Fruit fly (Drosophila melanogaster) whole organism, embryonic: ENCODE results near the gene nanos.

Experiments used
- CG11504 ChIP-seq: fragments of 200-800 bp; sonication (Bioruptor generic); optimal IDR thresholded peaks from 3 replicates; lab custom pipeline; 2019; ENCODE audit warnings: missing biosample characterization, mild to moderate bottlenecking, missing genetic modification characterization, moderate library complexity
- CG12299 ChIP-seq: fragments of 200-800 bp; sonication (Bioruptor generic); optimal IDR thresholded peaks from 2 replicates; lab custom pipeline; 2018; ENCODE audit warnings: missing biosample characterization, mild to moderate bottlenecking, missing genetic modification characterization
- CG12769 ChIP-seq: fragments of 200-800 bp; sonication (Bioruptor generic); optimal IDR thresholded peaks from 2 replicates; lab custom pipeline; 2019; ENCODE audit warnings: missing biosample characterization, mild to moderate bottlenecking, missing genetic modification characterization, moderate library complexity
- CG14860 ChIP-seq: fragments of 200-800 bp; sonication (Bioruptor generic); IDR thresholded peaks from 3 replicates; pipeline ENCODE4 v1.3.6; 2022; ENCODE audit warnings: missing biosample characterization, missing genetic modification characterization; ENCODE audit not compliant: partially characterized antibody
- CG15011 ChIP-seq: fragments of 200-800 bp; sonication (Bioruptor generic); optimal IDR thresholded peaks from 3 replicates; lab custom pipeline; 2018; ENCODE audit warnings: missing biosample characterization, mild to moderate bottlenecking, missing genetic modification characterization
- CG1832 ChIP-seq: fragments of 200-800 bp; sonication (Bioruptor generic); optimal IDR thresholded peaks from 2 replicates; lab custom pipeline; 2017; ENCODE audit warnings: missing biosample characterization, mild to moderate bottlenecking, missing genetic modification characterization, inconsistent platforms
- CG2116 ChIP-seq: fragments of 200-800 bp; sonication (Bioruptor generic); optimal IDR thresholded peaks from 3 replicates; lab custom pipeline; 2018; ENCODE audit warnings: missing biosample characterization, mild to moderate bottlenecking, missing genetic modification characterization
- CG31388 ChIP-seq: fragments of 200-800 bp; sonication (Bioruptor generic); optimal IDR thresholded peaks from 2 replicates; lab custom pipeline; 2016; ENCODE audit warnings: missing biosample characterization, missing genetic modification characterization
- CG3281 ChIP-seq: fragments of 200-800 bp; sonication (Bioruptor generic); optimal IDR thresholded peaks from 3 replicates; lab custom pipeline; 2017; ENCODE audit warnings: missing biosample characterization, mild to moderate bottlenecking, missing genetic modification characterization
- CG34376 ChIP-seq: fragments of 200-800 bp; sonication (Bioruptor generic); optimal IDR thresholded peaks from 2 replicates; lab custom pipeline; 2018; ENCODE audit warnings: missing biosample characterization, mild to moderate bottlenecking, missing genetic modification characterization
- CG5245 ChIP-seq: fragments of 200-800 bp; sonication (Bioruptor generic); optimal IDR thresholded peaks from 3 replicates; lab custom pipeline; 2016; ENCODE audit warnings: missing biosample characterization, missing genetic modification characterization
- CG6175 ChIP-seq: fragments of 200-800 bp; sonication (Bioruptor generic); IDR thresholded peaks from 3 replicates; pipeline ENCODE4 v1.3.6; 2022; ENCODE audit warnings: missing biosample characterization, missing genetic modification characterization
- CG7357 ChIP-seq: fragments of 200-800 bp; sonication (Bioruptor generic); IDR thresholded peaks from 3 replicates; pipeline ENCODE4 v1.3.6; 2022; ENCODE audit warnings: missing biosample characterization, missing genetic modification characterization
- CG8359 ChIP-seq: fragments of 200-800 bp; sonication (Bioruptor generic); optimal IDR thresholded peaks from 2 replicates; lab custom pipeline; 2017; ENCODE audit warnings: missing biosample characterization, mild to moderate bottlenecking, missing genetic modification characterization, borderline replicate concordance
- CG8478 ChIP-seq: fragments of >200 bp; optimal IDR thresholded peaks from 2 replicates; lab custom pipeline; 2018
- CG9609 ChIP-seq: fragments of 200-800 bp; sonication (Bioruptor generic); optimal IDR thresholded peaks from 3 replicates; lab custom pipeline; 2016; ENCODE audit warnings: missing biosample characterization, missing genetic modification characterization
- CG9932 ChIP-seq: fragments of 200-800 bp; sonication (Bioruptor generic); IDR thresholded peaks from 2 replicates; pipeline ENCODE4 v1.3.6; 2022; ENCODE audit warnings: missing biosample characterization, missing genetic modification characterization
- CrebB ChIP-seq: fragments of 200-800 bp; sonication (Bioruptor generic); optimal IDR thresholded peaks from 3 replicates; lab custom pipeline; 2018; ENCODE audit warnings: missing biosample characterization, mild to moderate bottlenecking, missing genetic modification characterization
- D ChIP-seq, 2 experiments: fragments of 200-800 bp in 1 of 2; fragments of >200 bp in 1 of 2; sonication (Bioruptor generic) in 1 of 2; optimal IDR thresholded peaks; 2 replicates in 1 of 2; 3 replicates in 1 of 2; lab custom pipeline; 2017; ENCODE audit warnings: mild to moderate bottlenecking in 1 of 2, missing biosample characterization in 1 of 2, missing genetic modification characterization in 1 of 2, missing genetic modification reagents in 1 of 2
- Dip2 ChIP-seq: fragments of 200-800 bp; sonication (Bioruptor generic); IDR thresholded peaks from 2 replicates; pipeline ENCODE4 v1.3.6; 2022; ENCODE audit warnings: missing biosample characterization, missing genetic modification characterization
- Dref ChIP-seq: fragments of 200-800 bp; sonication (Bioruptor generic); IDR thresholded peaks from 2 replicates; pipeline ENCODE4 v1.3.6; 2022; ENCODE audit warnings: missing biosample characterization, missing genetic modification characterization
- Fer2 ChIP-seq: fragments of 200-800 bp; sonication (Bioruptor generic); optimal IDR thresholded peaks from 2 replicates; lab custom pipeline; 2018; ENCODE audit warnings: missing biosample characterization, mild to moderate bottlenecking, missing genetic modification characterization, moderate library complexity
- Hey ChIP-seq: fragments of 200-800 bp; sonication (Bioruptor generic); optimal IDR thresholded peaks from 3 replicates; lab custom pipeline; 2018; ENCODE audit warnings: missing biosample characterization, mild to moderate bottlenecking, missing genetic modification characterization
- HmgZ ChIP-seq: fragments of 200-800 bp; sonication (Bioruptor generic); optimal IDR thresholded peaks from 2 replicates; lab custom pipeline; 2018; ENCODE audit warnings: missing biosample characterization, mild to moderate bottlenecking, missing genetic modification characterization
- Hr39 ChIP-seq: fragments of >200 bp; optimal IDR thresholded peaks from 2 replicates; lab custom pipeline; 2017
- NC2β ChIP-seq: fragments of 200-800 bp; sonication (Bioruptor generic); optimal IDR thresholded peaks from 2 replicates; lab custom pipeline; 2016; ENCODE audit warnings: missing biosample characterization, missing genetic modification characterization
- NfI ChIP-seq: fragments of 200-800 bp; sonication (Bioruptor generic); optimal IDR thresholded peaks from 3 replicates; lab custom pipeline; 2018; ENCODE audit warnings: missing biosample characterization, mild to moderate bottlenecking, missing genetic modification characterization, moderate library complexity
- PHDP ChIP-seq: fragments of 200-800 bp; sonication (Bioruptor generic); optimal IDR thresholded peaks from 3 replicates; lab custom pipeline; 2018; ENCODE audit warnings: missing biosample characterization, mild to moderate bottlenecking, missing genetic modification characterization, moderate library complexity
- Rx ChIP-seq: fragments of 200-800 bp; sonication (Bioruptor generic); IDR thresholded peaks from 2 replicates; pipeline ENCODE4 v1.3.6; 2022; ENCODE audit warnings: missing biosample characterization, missing genetic modification characterization
- Sin3A ChIP-seq: fragments of >200 bp; optimal IDR thresholded peaks from 2 replicates; lab custom pipeline; 2018
- Sox100B ChIP-seq: fragments of 200-800 bp; sonication (Bioruptor generic); optimal IDR thresholded peaks from 3 replicates; lab custom pipeline; 2018; ENCODE audit warnings: missing biosample characterization, mild to moderate bottlenecking, missing genetic modification characterization
- Vsx1 ChIP-seq: fragments of 200-800 bp; sonication (Bioruptor generic); optimal IDR thresholded peaks from 2 replicates; lab custom pipeline; 2017; ENCODE audit warnings: missing biosample characterization, mild to moderate bottlenecking, missing genetic modification characterization, missing genetic modification reagents
- ara ChIP-seq: fragments of 200-800 bp; sonication (Bioruptor generic); IDR thresholded peaks from 2 replicates; pipeline ENCODE4 v1.3.6; 2022; ENCODE audit warnings: missing biosample characterization, missing genetic modification characterization
- cato ChIP-seq: fragments of 200-800 bp; sonication (Bioruptor generic); optimal IDR thresholded peaks from 2 replicates; lab custom pipeline; 2016; ENCODE audit warnings: missing biosample characterization, missing genetic modification characterization, borderline replicate concordance
- dan ChIP-seq: fragments of 200-800 bp; sonication (Bioruptor generic); IDR thresholded peaks from 2 replicates; pipeline ENCODE4 v1.3.6; 2022; ENCODE audit warnings: missing biosample characterization, missing genetic modification characterization
- dati ChIP-seq: fragments of 200-800 bp; sonication (Bioruptor generic); IDR thresholded peaks from 2 replicates; pipeline ENCODE4 v1.3.6; 2022; ENCODE audit warnings: missing biosample characterization, missing genetic modification characterization
- fd102C ChIP-seq: fragments of 200-800 bp; sonication (Bioruptor generic); optimal IDR thresholded peaks from 2 replicates; lab custom pipeline; 2018; ENCODE audit warnings: missing biosample characterization, mild to moderate bottlenecking, missing genetic modification characterization, moderate library complexity
- ftz-f1 ChIP-seq: fragments of 200-800 bp; sonication (Bioruptor generic); optimal IDR thresholded peaks from 2 replicates; lab custom pipeline; 2016; ENCODE audit warnings: missing biosample characterization, missing genetic modification characterization
- gcm ChIP-seq: fragments of 200-800 bp; sonication (Bioruptor generic); optimal IDR thresholded peaks from 2 replicates; lab custom pipeline; 2019; ENCODE audit warnings: missing biosample characterization, mild to moderate bottlenecking, missing genetic modification characterization, moderate library complexity
- gfzf ChIP-seq: fragments of 200-800 bp; sonication (Bioruptor generic); optimal IDR thresholded peaks from 2 replicates; lab custom pipeline; 2016; ENCODE audit warnings: missing biosample characterization, mild to moderate bottlenecking, missing genetic modification characterization, moderate library complexity
- gsb-n ChIP-seq: fragments of 200-800 bp; sonication (Bioruptor generic); optimal IDR thresholded peaks from 3 replicates; lab custom pipeline; 2018; ENCODE audit warnings: missing biosample characterization, mild to moderate bottlenecking, missing genetic modification characterization
- hb ChIP-seq: fragments of 200-800 bp; sonication (Bioruptor generic); IDR thresholded peaks from 3 replicates; pipeline ENCODE4 v1.3.6; 2022; ENCODE audit warnings: missing biosample characterization, missing genetic modification characterization; ENCODE audit not compliant: partially characterized antibody
- knrl ChIP-seq: fragments of 200-800 bp; sonication (Bioruptor generic); IDR thresholded peaks from 3 replicates; pipeline ENCODE4 v1.3.6; 2022; ENCODE audit warnings: missing biosample characterization, missing genetic modification characterization; ENCODE audit not compliant: partially characterized antibody
- odd ChIP-seq: fragments of 200-800 bp; sonication (Bioruptor generic); optimal IDR thresholded peaks from 2 replicates; lab custom pipeline; 2017; ENCODE audit warnings: missing biosample characterization, mild to moderate bottlenecking, missing genetic modification characterization
- onecut ChIP-seq: fragments of 200-800 bp; sonication (Bioruptor generic); IDR thresholded peaks from 2 replicates; pipeline ENCODE4 v1.3.6; 2022; ENCODE audit warnings: missing biosample characterization, missing genetic modification characterization
- p53 ChIP-seq: fragments of 200-800 bp; sonication (Bioruptor generic); optimal IDR thresholded peaks from 2 replicates; lab custom pipeline; 2016; ENCODE audit warnings: missing biosample characterization, missing genetic modification characterization
- pnt ChIP-seq: fragments of 200-800 bp; sonication (Bioruptor generic); optimal IDR thresholded peaks from 3 replicates; lab custom pipeline; 2016; ENCODE audit warnings: missing biosample characterization, missing genetic modification characterization
- stc ChIP-seq: fragments of 200-800 bp; sonication (Bioruptor generic); IDR thresholded peaks from 2 replicates; pipeline ENCODE4 v1.3.6; 2022; ENCODE audit warnings: missing biosample characterization, missing genetic modification characterization
- tin ChIP-seq: fragments of 200-800 bp; sonication (Bioruptor generic); optimal IDR thresholded peaks from 3 replicates; lab custom pipeline; 2016; ENCODE audit warnings: missing biosample characterization, missing genetic modification characterization
- tio ChIP-seq: fragments of 200-800 bp; sonication (Bioruptor generic); optimal IDR thresholded peaks from 2 replicates; lab custom pipeline; 2017; ENCODE audit warnings: missing biosample characterization, missing genetic modification characterization, inconsistent platforms
- toy ChIP-seq: fragments of 200-800 bp; sonication (Bioruptor generic); IDR thresholded peaks from 2 replicates; pipeline ENCODE4 v1.3.6; 2022; ENCODE audit warnings: missing biosample characterization, missing genetic modification characterization
- trh ChIP-seq: fragments of 200-800 bp; sonication (Bioruptor generic); optimal IDR thresholded peaks from 2 replicates; lab custom pipeline; 2016; ENCODE audit warnings: missing biosample characterization, missing genetic modification characterization

nanos gene

dm6 chr3R:19113836-19114235 lies 43.2 kb upstream of the nanos start (continued):
- TF ChIP-seq toy (GFP tag; lab: Robert Waterston, UW) = no peak
- peak; percentile 22 for TF ChIP-seq CG8359 (GFP tag; lab: Kevin White, UChicago)
- no peak for TF ChIP-seq trh (GFP tag; lab: Kevin White, UChicago)
- no peak for TF ChIP-seq gfzf (GFP tag; lab: Kevin White, UChicago)
- TF ChIP-seq ara (GFP tag; lab: Robert Waterston, UW) = peak; percentile 63
- TF ChIP-seq PHDP = peak; percentile 10
- TF ChIP-seq CG14860 (GFP tag; lab: Robert Waterston, UW) = peak; percentile 65
- no peak for TF ChIP-seq CG9932
- TF ChIP-seq NfI = no peak
- TF ChIP-seq CG11504 = peak; percentile 59
- no peak for TF ChIP-seq dan (GFP tag; lab: Robert Waterston, UW)
- TF ChIP-seq CG12299 (tag; lab: Kevin White, UChicago) = no peak
- TF ChIP-seq CG9609 = peak; percentile 25
- TF ChIP-seq CG15011 (GFP tag; lab: Kevin White, UChicago) = no peak
- TF ChIP-seq knrl (GFP tag; lab: Robert Waterston, UW) = no peak
- TF ChIP-seq odd (GFP tag; lab: Kevin White, UChicago) = no peak
- TF ChIP-seq D (optimal IDR thresholded peaks at IDR 0.05; lab: Kevin White, UChicago) = no peak
- TF ChIP-seq D (GFP tag; optimal IDR thresholded peaks at IDR 0.05; lab: Kevin White, UChicago) = peak; percentile 5
- no peak for TF ChIP-seq Rx
- no peak for TF ChIP-seq dati
- TF ChIP-seq gsb-n (tag; lab: Kevin White, UChicago) = peak; percentile 14
- TF ChIP-seq ftz-f1 (GFP tag; lab: Kevin White, UChicago) = no peak
- no peak for TF ChIP-seq Dref (GFP tag; lab: Robert Waterston, UW)
- TF ChIP-seq CG1832 (GFP tag; lab: Kevin White, UChicago) = no peak
- peak; percentile 27 for TF ChIP-seq Sox100B (GFP tag; lab: Kevin White, UChicago)
- no peak for TF ChIP-seq Vsx1 (GFP tag; lab: Kevin White, UChicago)
- no peak for TF ChIP-seq Sin3A (lab: Kevin White, UChicago)
- peak; percentile 64; the same call in 2 of the 3 replicates for TF ChIP-seq hb
- TF ChIP-seq pnt (GFP tag; lab: Kevin White, UChicago) = peak; percentile 36
- TF ChIP-seq CG34376 = no peak
- no peak for TF ChIP-seq CG2116 (GFP tag; lab: Kevin White, UChicago)
- no peak for TF ChIP-seq tio
- TF ChIP-seq CG6175 (GFP tag; lab: Robert Waterston, UW) = no peak
- TF ChIP-seq Hey = no peak
- TF ChIP-seq stc (GFP tag; lab: Robert Waterston, UW) = no peak
- TF ChIP-seq CG12769 (tag; lab: Kevin White, UChicago) = peak; percentile 24
- no peak for TF ChIP-seq HmgZ (tag; lab: Kevin White, UChicago)
- no peak for TF ChIP-seq cato
- no peak for TF ChIP-seq onecut (GFP tag; lab: Robert Waterston, UW)
- TF ChIP-seq CG5245 (GFP tag; lab: Kevin White, UChicago) = no peak
- no peak for TF ChIP-seq Hr39 (lab: Kevin White, UChicago)
- TF ChIP-seq Fer2 (tag; lab: Kevin White, UChicago) = no peak
- TF ChIP-seq NC2β (GFP tag; lab: Kevin White, UChicago) = no peak
- no peak for TF ChIP-seq CG3281 (GFP tag; lab: Kevin White, UChicago)
- peak; percentile 23 for TF ChIP-seq tin
- TF ChIP-seq CG31388 = no peak
- no peak for TF ChIP-seq CrebB
- no peak for TF ChIP-seq p53 (GFP tag; lab: Kevin White, UChicago)
- TF ChIP-seq CG7357 (GFP tag; lab: Robert Waterston, UW) = no peak
- no peak for TF ChIP-seq CG8478 (lab: Kevin White, UChicago)
- TF ChIP-seq Dip2 (GFP tag; lab: Robert Waterston, UW) = no peak
- TF ChIP-seq fd102C (GFP tag; lab: Kevin White, UChicago) = no peak
- no peak for TF ChIP-seq gcm (GFP tag; lab: Kevin White, UChicago)
